Worm (Caenorhabditis elegans) whole organism, L1 larva: ENCODE results near the gene T06C12.9.
"Not testable (repeated sequence)": the region's sequence is repeated elsewhere in the genome, so short reads cannot be mapped to it uniquely, and the experiment has no call there.

Experiments
- C16A3.4 ChIP-seq: fragments of 150-350 bp; optimal IDR thresholded peaks from 2 replicates; lab custom pipeline; 2014; ENCODE audit warnings: missing biosample characterization, missing genetic modification characterization
- Y116A8C.19 ChIP-seq: sonication (generic microtip); optimal IDR thresholded peaks from 2 replicates; lab custom pipeline; 2016; ENCODE audit warnings: missing compliant biosample characterization, missing genetic modification characterization, borderline replicate concordance
- aha-1 ChIP-seq: fragments of 150-350 bp; optimal IDR thresholded peaks from 2 replicates; lab custom pipeline; 2014; ENCODE audit warnings: missing biosample characterization, missing genetic modification characterization
- ama-1 ChIP-seq: fragments of 150-350 bp; optimal IDR thresholded peaks from 2 replicates; lab custom pipeline; 2014
- blmp-1 ChIP-seq: fragments of 150-350 bp; optimal IDR thresholded peaks from 2 replicates; lab custom pipeline; 2014; ENCODE audit warnings: missing biosample characterization, missing genetic modification characterization
- ceh-63 ChIP-seq: fragments of 200-800 bp; sonication (Bioruptor generic); optimal IDR thresholded peaks from 2 replicates; lab custom pipeline; 2018; ENCODE audit warnings: mild to moderate bottlenecking, missing genetic modification characterization, missing compliant biosample characterization
- ceh-82 ChIP-seq, 3 experiments: fragments of 150-350 bp in 1 of 3; sonication (generic microtip) in 2 of 3; optimal IDR thresholded peaks; 2 replicates each; lab custom pipeline; 2014 to 2017; ENCODE audit warnings: missing biosample characterization in 3 of 3, missing genetic modification characterization in 3 of 3
- efl-1 ChIP-seq, 4 experiments: fragments of 150-350 bp; optimal IDR thresholded peaks in 3 of 4; peaks in 1 of 4; 1 replicate in 1 of 4; 2 replicates in 3 of 4; lab custom pipeline; 2014; ENCODE audit warnings: missing biosample characterization in 2 of 4, missing genetic modification characterization in 2 of 4, missing genetic modification reagents in 2 of 4
- efl-3 ChIP-seq: fragments of 200-800 bp; sonication (Bioruptor generic); optimal IDR thresholded peaks from 2 replicates; lab custom pipeline; 2018; ENCODE audit warnings: mild to moderate bottlenecking, missing genetic modification characterization, missing compliant biosample characterization
- egl-13 ChIP-seq: sonication (generic microtip); optimal IDR thresholded peaks from 2 replicates; lab custom pipeline; 2016; ENCODE audit warnings: missing genotype, missing genetic modification reagents, missing genetic modification characterization, missing compliant biosample characterization
- elt-2 ChIP-seq: sonication (generic microtip); optimal IDR thresholded peaks from 2 replicates; lab custom pipeline; 2016; ENCODE audit warnings: missing genetic modification characterization, mild to moderate bottlenecking, inconsistent platforms, missing compliant biosample characterization, missing genetic modification reagents
- fkh-4 ChIP-seq: sonication (generic microtip); optimal IDR thresholded peaks from 2 replicates; lab custom pipeline; 2016; ENCODE audit warnings: missing compliant biosample characterization, missing genetic modification characterization, borderline replicate concordance
- fkh-8 ChIP-seq: sonication (generic microtip); optimal IDR thresholded peaks from 2 replicates; lab custom pipeline; 2016; ENCODE audit warnings: mild to moderate bottlenecking, missing genetic modification characterization, missing compliant biosample characterization
- fos-1 ChIP-seq: fragments of 150-350 bp; optimal IDR thresholded peaks from 2 replicates; lab custom pipeline; 2014; ENCODE audit warnings: missing biosample characterization, missing genetic modification characterization
- lin-14 ChIP-seq: fragments of 200-800 bp; sonication (Bioruptor generic); optimal IDR thresholded peaks from 2 replicates; lab custom pipeline; 2018; ENCODE audit warnings: mild to moderate bottlenecking, missing genetic modification characterization, moderate library complexity, missing compliant biosample characterization
- lin-35 ChIP-seq, 2 experiments: fragments of 150-350 bp; optimal IDR thresholded peaks; 2 replicates each; lab custom pipeline; 2014; ENCODE audit warnings: missing biosample characterization in 2 of 2, missing genetic modification characterization in 2 of 2, missing genetic modification reagents in 2 of 2
- lir-3 ChIP-seq: sonication (generic microtip); optimal IDR thresholded peaks from 2 replicates; lab custom pipeline; 2016; ENCODE audit warnings: mild to moderate bottlenecking, missing genetic modification characterization, moderate library complexity, missing compliant biosample characterization; ENCODE audit not compliant: poor library complexity
- mef-2 ChIP-seq: fragments of 150-350 bp; optimal IDR thresholded peaks from 2 replicates; lab custom pipeline; 2014; ENCODE audit warnings: missing biosample characterization, missing genetic modification characterization
- nhr-11 ChIP-seq: fragments of 150-350 bp; optimal IDR thresholded peaks from 2 replicates; lab custom pipeline; 2014; ENCODE audit warnings: missing biosample characterization, missing genetic modification characterization
- nhr-12 ChIP-seq: sonication (generic microtip); optimal IDR thresholded peaks from 2 replicates; lab custom pipeline; 2017; ENCODE audit warnings: missing biosample characterization, missing genetic modification characterization
- nhr-237 ChIP-seq: fragments of 150-350 bp; optimal IDR thresholded peaks from 2 replicates; lab custom pipeline; 2014; ENCODE audit warnings: missing biosample characterization, missing genetic modification characterization
- nhr-71 ChIP-seq: sonication (generic microtip); optimal IDR thresholded peaks from 2 replicates; lab custom pipeline; 2016; ENCODE audit warnings: mild to moderate bottlenecking, missing genetic modification characterization, moderate library complexity, missing compliant biosample characterization
- nhr-85 ChIP-seq: sonication (generic microtip); peaks from one replicate; lab custom pipeline; 2016; ENCODE audit warnings: missing genetic modification characterization, inconsistent platforms, missing compliant biosample characterization
- pqm-1 ChIP-seq: sonication (generic microtip); optimal IDR thresholded peaks from 3 replicates; lab custom pipeline; 2017; ENCODE audit warnings: missing biosample characterization, missing genetic modification characterization
- sptf-1 ChIP-seq: fragments of 150-350 bp; optimal IDR thresholded peaks from 2 replicates; lab custom pipeline; 2014; ENCODE audit warnings: missing biosample characterization, missing genetic modification characterization
- sup-37 ChIP-seq: fragments of 200-800 bp; sonication (Bioruptor generic); optimal IDR thresholded peaks from 2 replicates; lab custom pipeline; 2018; ENCODE audit warnings: mild to moderate bottlenecking, missing genetic modification characterization, missing compliant biosample characterization
- swsn-7 ChIP-seq: sonication (generic microtip); optimal IDR thresholded peaks from 2 replicates; lab custom pipeline; 2016; ENCODE audit warnings: missing genetic modification characterization, missing compliant biosample characterization
- unc-30 ChIP-seq: sonication (generic microtip); optimal IDR thresholded peaks from 2 replicates; lab custom pipeline; 2017; ENCODE audit warnings: missing biosample characterization, missing genetic modification characterization
- unc-98 ChIP-seq: fragments of 200-800 bp; sonication (Bioruptor generic); IDR thresholded peaks from 2 replicates; pipeline ENCODE4 v1.3.6; 2022; ENCODE audit warnings: missing genetic modification characterization, missing compliant biosample characterization
- xbp-1 ChIP-seq: sonication (generic microtip); optimal IDR thresholded peaks from 2 replicates; lab custom pipeline; 2016; ENCODE audit warnings: missing genetic modification characterization, missing compliant biosample characterization
- zag-1 ChIP-seq: fragments of 150-350 bp; optimal IDR thresholded peaks from 2 replicates; lab custom pipeline; 2014; ENCODE audit warnings: missing biosample characterization, missing genetic modification characterization
- ztf-11 ChIP-seq, 2 experiments: sonication (generic microtip); optimal IDR thresholded peaks; 2 replicates each; lab custom pipeline; 2016 to 2017; ENCODE audit warnings: missing genetic modification characterization in 2 of 2, missing biosample characterization in 1 of 2, missing compliant biosample characterization in 1 of 2

The T06C12.9 gene

ce11 chrV:15885967-15886366, at the start of gene T06C12.9:
T06C12.9 (minus strand) TSS chrV:15886067.
- no peak for TF ChIP-seq efl-3
- TF ChIP-seq nhr-85 (tag; lab: Kevin White, UChicago) = peak; percentile 20
- TF ChIP-seq ztf-11 (tag; optimal IDR thresholded peaks at IDR 0.05; lab: Kevin White, UChicago) = no peak

- TF ChIP-seq ceh-82 (tag; optimal IDR thresholded peaks at IDR 0.05; lab: Kevin White, UChicago) (no peak), xbp-1 (tag; lab: Kevin White, UChicago) (no peak), C16A3.4 (tag; lab: Kevin White, UChicago) (no peak), nhr-11 (tag; lab: Kevin White, UChicago) (no peak), zag-1 (tag; lab: Kevin White, UChicago) (no peak), efl-3 (no peak), egl-13 (tag; lab: Kevin White, UChicago) (no peak)
- TF ChIP-seq, all 84 proteins: peak for 0
Measured at ce11 chrV:15932390-15932789, 46.5 kb upstream of the T06C12.9 start, which contains the start of gene srw-26. srw-26 (minus strand) TSS chrV:15932490.

ce11 chrV:15929882-15930281, 44.0 kb upstream of the T06C12.9 start, which contains the start of gene srbc-77:
srbc-77 (plus strand) TSS chrV:15930182.
- TF ChIP-seq unc-98 (GFP tag; lab: Robert Waterston, UW); fos-1 (tag; lab: Kevin White, UChicago); sptf-1 (tag; lab: Kevin White, UChicago): not testable (repeated sequence)

ce11 chrV:15928325-15928724, 42.5 kb upstream of the T06C12.9 start, which contains the start of gene pzf-1:
pzf-1 (minus strand) TSS chrV:15928425.
- no peak for TF ChIP-seq ztf-11 (tag; optimal IDR thresholded peaks at IDR 0.05; lab: Kevin White, UChicago)
- TF ChIP-seq aha-1 (tag; lab: Kevin White, UChicago) = no peak
- no peak for TF ChIP-seq ama-1 (lab: Kevin White, UChicago)
- no peak for TF ChIP-seq mef-2
- no peak for TF ChIP-seq fkh-4 (tag; lab: Kevin White, UChicago)
- no peak for TF ChIP-seq swsn-7 (tag; lab: Kevin White, UChicago)
- no peak for TF ChIP-seq zag-1 (tag; lab: Kevin White, UChicago)
- no peak for TF ChIP-seq nhr-237 (tag; lab: Kevin White, UChicago)
- no peak for TF ChIP-seq nhr-71 (tag; lab: Kevin White, UChicago)
- no peak for TF ChIP-seq nhr-12 (tag; lab: Kevin White, UChicago)
- TF ChIP-seq nhr-11 (tag; lab: Kevin White, UChicago) = no peak
- no peak for TF ChIP-seq sup-37 (GFP tag; lab: Kevin White, UChicago)
- TF ChIP-seq blmp-1 (tag; lab: Kevin White, UChicago) = no peak
- TF ChIP-seq efl-3 = no peak

- TF ChIP-seq elt-2 (tag; lab: Kevin White, UChicago) (peak; percentile 22), Y116A8C.19 (tag; lab: Kevin White, UChicago) (no peak), ceh-63 (GFP tag; lab: Kevin White, UChicago) (no peak), pqm-1 (tag; lab: Kevin White, UChicago) (no peak), lin-14 (GFP tag; lab: Kevin White, UChicago) (no peak), unc-98 (GFP tag; lab: Robert Waterston, UW) (no peak), efl-1 (optimal IDR thresholded peaks at IDR 0.05; lab: Kevin White, UChicago) (no peak), efl-1 (GFP tag; optimal IDR thresholded peaks at IDR 0.05 in 1 of 2; lab: Kevin White, UChicago) (peak in 1 of 2 experiments; percentile 85)
Measured at ce11 chrV:15924307-15924706, 38.4 kb upstream of the T06C12.9 start, which contains the start of gene nhr-108. nhr-108 (minus strand) TSS chrV:15924472.

ce11 chrV:15922979-15923378, 37.1 kb upstream of the T06C12.9 start, which contains the start of gene F35E8.13:
F35E8.13 (plus strand) TSS chrV:15923279.
- TF ChIP-seq fkh-8 (tag; lab: Kevin White, UChicago) (no peak), unc-30 (tag; lab: Kevin White, UChicago) (no peak), lir-3 (no peak), lin-35 (GFP tag; optimal IDR thresholded peaks at IDR 0.05; lab: Kevin White, UChicago) (no peak), aha-1 (tag; lab: Kevin White, UChicago) (no peak)
